Fruit fly (Drosophila melanogaster): ENCODE results near the gene Nnf1b.

Nnf1b gene

DNA sequence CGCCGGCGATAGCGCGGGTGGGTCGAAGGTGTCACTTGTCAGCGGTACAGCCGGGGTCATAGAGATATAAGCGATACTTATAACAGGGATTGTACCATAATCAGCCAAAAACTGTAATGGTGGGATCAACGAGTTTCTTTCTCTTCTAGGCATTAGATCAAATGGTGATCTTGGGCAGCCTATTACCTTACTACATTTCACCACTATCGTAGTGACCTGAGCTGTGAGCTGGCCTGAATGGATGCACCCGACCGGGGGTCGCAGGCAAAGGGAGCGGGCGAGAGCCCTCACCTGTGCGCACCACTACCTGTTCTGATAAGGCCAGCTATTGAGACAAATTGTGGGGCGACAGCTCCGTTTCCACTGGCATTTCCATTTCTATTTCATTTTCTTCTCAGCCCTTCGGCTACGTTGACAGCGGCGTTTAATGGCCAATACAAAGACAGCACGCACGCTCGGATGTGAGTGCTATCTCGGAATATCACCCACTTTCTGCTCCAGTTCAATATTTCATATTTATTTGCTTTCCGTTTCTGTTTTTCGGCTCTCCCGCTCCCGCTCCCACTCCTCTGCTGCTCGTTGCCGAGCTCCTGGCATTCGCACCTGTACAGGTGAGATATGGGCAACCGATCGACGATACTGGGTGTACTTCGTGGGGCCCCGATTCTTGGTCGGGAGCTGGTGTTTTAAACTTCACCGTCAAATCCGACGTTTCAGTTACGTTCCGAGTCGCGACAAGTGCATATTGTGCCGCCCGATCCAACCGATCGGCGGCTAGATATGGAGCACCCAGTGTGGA is 46.5 kb downstream of the Nnf1b start (continued):
- TF ChIP-seq crc (GFP tag; optimal IDR thresholded peaks at IDR 0.05) = peak; percentile 67
- TF ChIP-seq CG12391 (tag; optimal IDR thresholded peaks at IDR 0.05) = peak; percentile 77
- TF ChIP-seq Neu2 (GFP tag; optimal IDR thresholded peaks at IDR 0.05; ENCODE audit: borderline replicate concordance) = no peak
- TF ChIP-seq CG4730 (GFP tag; IDR thresholded peaks at IDR 0.05) = peak; percentile 85
- TF ChIP-seq CG1529 (GFP tag; optimal IDR thresholded peaks at IDR 0.05) = peak; percentile 83
- no peak for TF ChIP-seq CG7745 (tag; optimal IDR thresholded peaks at IDR 0.05)
- TF ChIP-seq CG8388 (GFP tag; optimal IDR thresholded peaks at IDR 0.05) = peak; percentile 63
- peak; percentile 83; the same call in 2 of the 3 replicates for TF ChIP-seq CG3726 (GFP tag; IDR thresholded peaks at IDR 0.05)
- no peak for TF ChIP-seq Tbp (GFP tag; optimal IDR thresholded peaks at IDR 0.05)
- peak; percentile 65 for TF ChIP-seq CG10267 (tag; optimal IDR thresholded peaks at IDR 0.05)
- no peak for TF ChIP-seq gcm2 (GFP tag; optimal IDR thresholded peaks at IDR 0.05)
- peak; percentile 71 for TF ChIP-seq Xbp1 (GFP tag; optimal IDR thresholded peaks at IDR 0.05)
- TF ChIP-seq CG6765 (GFP tag; optimal IDR thresholded peaks at IDR 0.05) = no peak
- TF ChIP-seq CG30431 (GFP tag; optimal IDR thresholded peaks at IDR 0.05) = peak; percentile 81
- peak; percentile 76 for TF ChIP-seq Rfx (GFP tag; IDR thresholded peaks at IDR 0.05)
- TF ChIP-seq sqz (GFP tag; optimal IDR thresholded peaks at IDR 0.05) = peak; percentile 36
- TF ChIP-seq Hr51 (GFP tag; optimal IDR thresholded peaks at IDR 0.05) = peak in 1 of 2 experiments; percentile 70
- peak; percentile 8 for TF ChIP-seq CG33557 (GFP tag; optimal IDR thresholded peaks at IDR 0.05)
- TF ChIP-seq Optix (GFP tag; IDR thresholded peaks at IDR 0.05) = peak; percentile 87
- TF ChIP-seq chinmo (GFP tag; IDR thresholded peaks at IDR 0.05; ENCODE audit: partially characterized antibody) = no peak
- peak; percentile 31 for TF ChIP-seq grn (GFP tag; optimal IDR thresholded peaks at IDR 0.05)
- TF ChIP-seq CG11093 (GFP tag; IDR thresholded peaks at IDR 0.05) = peak; percentile 83; the same call in 2 of the 3 replicates
- TF ChIP-seq dm (GFP tag; optimal IDR thresholded peaks at IDR 0.05) = peak; percentile 35

DNA sequence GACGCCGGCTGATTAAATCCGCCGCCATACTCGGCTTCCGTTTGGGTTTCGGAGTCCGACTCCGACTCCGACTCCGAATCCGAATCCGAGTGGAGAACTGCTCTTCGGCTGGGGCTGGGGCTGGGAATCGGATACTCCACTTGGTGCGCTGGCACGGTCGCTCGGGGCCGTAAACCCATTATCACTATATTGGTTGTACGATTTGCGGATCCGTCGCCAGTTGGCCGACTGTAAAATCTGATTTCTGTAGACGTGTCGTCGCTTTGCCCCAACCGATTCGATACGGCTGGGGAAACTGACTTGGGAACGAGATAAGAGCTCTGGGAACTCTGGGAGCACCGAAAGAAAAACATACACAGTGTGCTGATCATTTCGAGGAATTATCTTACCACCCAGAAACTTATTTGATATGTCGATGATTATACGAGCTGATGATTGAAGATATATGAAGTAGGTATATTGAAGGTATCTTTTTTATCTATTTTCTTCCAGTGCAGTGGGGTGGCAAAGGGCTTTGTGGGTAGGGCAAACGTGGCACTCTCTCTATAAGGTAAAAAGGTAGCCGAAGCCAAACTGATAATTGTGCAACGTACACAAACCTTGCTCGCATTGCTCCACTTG is 47.6 kb downstream of the Nnf1b start:
- TF ChIP-seq CG7556 (GFP tag; optimal IDR thresholded peaks at IDR 0.05) = peak; percentile 57
- TF ChIP-seq NK7.1 (GFP tag; optimal IDR thresholded peaks at IDR 0.05) = peak; percentile 8
- no peak for TF ChIP-seq CG8478 (optimal IDR thresholded peaks at IDR 0.05)
- TF ChIP-seq CG9609 (GFP tag; optimal IDR thresholded peaks at IDR 0.05) = peak; percentile 42
- TF ChIP-seq ham (GFP tag; IDR thresholded peaks at IDR 0.05) = no peak
- no peak for TF ChIP-seq zen2 (GFP tag; IDR thresholded peaks at IDR 0.05; ENCODE audit: partially characterized antibody)
- TF ChIP-seq CG6254 (GFP tag; optimal IDR thresholded peaks at IDR 0.05) = no peak
- TF ChIP-seq CG18764 (GFP tag; optimal IDR thresholded peaks at IDR 0.05) = no peak
- peak in 1 of 3 experiments; percentile 7 for TF ChIP-seq lola (GFP tag; optimal IDR thresholded peaks at IDR 0.05)
- TF ChIP-seq Hr78 (GFP tag; optimal IDR thresholded peaks at IDR 0.05) = peak in 1 of 2 experiments; percentile 92
- no peak for TF ChIP-seq CG12744 (GFP tag; optimal IDR thresholded peaks at IDR 0.05)
- peak; percentile 72 for TF ChIP-seq CG5953 (GFP tag; IDR thresholded peaks at IDR 0.05)
- TF ChIP-seq CHES-1-like (GFP tag; optimal IDR thresholded peaks at IDR 0.05) = peak; percentile 53
- TF ChIP-seq CG11504 (tag; optimal IDR thresholded peaks at IDR 0.05) = peak; percentile 68
- TF ChIP-seq so (GFP tag; IDR thresholded peaks at IDR 0.05) = 0 out of 3 replicates have a peak, but pooled peaks have one; percentile 50
- no peak for TF ChIP-seq insv (GFP tag; optimal IDR thresholded peaks at IDR 0.05)
- TF ChIP-seq CG10462 (GFP tag; optimal IDR thresholded peaks at IDR 0.05) = peak; percentile 31
- TF ChIP-seq Adf1 (GFP tag; IDR thresholded peaks at IDR 0.05) = no peak
- TF ChIP-seq croc (GFP tag; conservative IDR thresholded peaks at IDR 0.05) = peak; percentile 25; the same call in 1 of the 3 replicates
- TF ChIP-seq peb (GFP tag; IDR thresholded peaks at IDR 0.05) = no peak; the same call in 1 of the 2 replicates
- peak; percentile 4 for TF ChIP-seq btn (GFP tag; optimal IDR thresholded peaks at IDR 0.05)
- TF ChIP-seq CG7786 (GFP tag; optimal IDR thresholded peaks at IDR 0.05) = peak; percentile 35
- no peak for TF ChIP-seq fru (optimal IDR thresholded peaks at IDR 0.05)
- no peak for TF ChIP-seq pros (GFP tag; optimal IDR thresholded peaks at IDR 0.05)
- no peak for TF ChIP-seq sob (GFP tag; IDR thresholded peaks at IDR 0.05)
- TF ChIP-seq Ets97D (GFP tag; optimal IDR thresholded peaks at IDR 0.05) = no peak

Measured in whole organism, embryonic.